Fruit fly (Drosophila melanogaster) whole organism, embryonic: ENCODE results near the gene CG17376.

Source experiments
- CG11085 ChIP-seq: fragments of 200-800 bp; sonication (Bioruptor generic); IDR thresholded peaks from 2 replicates; pipeline ENCODE4 v1.3.6; 2022; ENCODE audit warnings: missing biosample characterization, missing genetic modification characterization
- CoRest ChIP-seq: fragments of 200-800 bp; sonication (Bioruptor generic); optimal IDR thresholded peaks from 3 replicates; lab custom pipeline; 2018; ENCODE audit warnings: missing biosample characterization, mild to moderate bottlenecking, missing genetic modification characterization, moderate library complexity

DNA sequence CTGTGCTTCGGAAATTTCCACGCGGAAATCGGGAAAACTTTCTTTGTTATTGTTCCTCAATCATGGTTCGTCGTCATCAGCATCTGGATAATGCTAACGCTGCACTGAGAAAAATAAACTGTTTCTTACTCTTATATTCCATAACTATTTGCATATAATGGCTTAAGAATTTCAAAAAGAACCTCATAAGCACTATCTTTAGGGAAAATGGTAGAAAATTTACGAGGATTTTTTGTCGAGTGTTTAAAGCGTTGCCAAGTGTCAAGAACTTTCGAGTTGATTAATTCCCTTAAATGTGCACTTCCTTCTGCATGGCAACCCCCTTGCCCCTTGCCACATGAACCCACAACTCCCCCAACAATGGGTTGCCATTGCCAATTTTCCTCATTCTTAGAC lies 12.7 kb downstream of the CG17376 start:
- TF ChIP-seq CG11085 (GFP tag; lab: Robert Waterston, UW) (no peak), CoRest (tag; lab: Kevin White, UChicago) (peak; percentile 57)
